Fruit fly (Drosophila melanogaster) whole organism, adult: Measurements from ENCODE around the gene CG5194.

Source experiments
- CG11617 ChIP-seq: fragments of 200-800 bp; sonication (Bioruptor generic); optimal IDR thresholded peaks from 2 replicates; lab custom pipeline; 2017; ENCODE audit warnings: mild to moderate bottlenecking, missing biosample characterization, missing genetic modification reagents, missing genetic modification characterization
- CG12768 ChIP-seq: fragments of 200-800 bp; sonication (Bioruptor generic); optimal IDR thresholded peaks from 2 replicates; lab custom pipeline; 2017; ENCODE audit warnings: missing biosample characterization, missing genetic modification characterization, mild to moderate bottlenecking, moderate library complexity, missing genetic modification reagents
- CG14711 ChIP-seq: fragments of 200-800 bp; sonication (Bioruptor generic); optimal IDR thresholded peaks from 2 replicates; lab custom pipeline; 2018; ENCODE audit warnings: missing biosample characterization, mild to moderate bottlenecking, missing genetic modification characterization, moderate library complexity
- CG1620 ChIP-seq: fragments of 200-800 bp; sonication (Bioruptor generic); optimal IDR thresholded peaks from 2 replicates; lab custom pipeline; 2016; ENCODE audit warnings: missing biosample characterization, missing genetic modification characterization
- CG33017 ChIP-seq: fragments of 200-800 bp; sonication (Bioruptor generic); optimal IDR thresholded peaks from 2 replicates; lab custom pipeline; 2018; ENCODE audit warnings: missing biosample characterization, mild to moderate bottlenecking, missing genetic modification characterization, moderate library complexity
- CG5204 ChIP-seq: fragments of 200-800 bp; sonication (Bioruptor generic); optimal IDR thresholded peaks from 2 replicates; lab custom pipeline; 2016; ENCODE audit warnings: missing biosample characterization, missing genetic modification characterization
- CG7045 ChIP-seq: fragments of 200-800 bp; sonication (Bioruptor generic); optimal IDR thresholded peaks from 2 replicates; lab custom pipeline; 2017; ENCODE audit warnings: missing biosample characterization, mild to moderate bottlenecking, missing genetic modification characterization
- CG7101 ChIP-seq: fragments of 200-800 bp; sonication (Bioruptor generic); optimal IDR thresholded peaks from 2 replicates; lab custom pipeline; 2018; ENCODE audit warnings: missing biosample characterization, mild to moderate bottlenecking, missing genetic modification characterization, moderate library complexity
- Clk ChIP-seq: fragments of 200-800 bp; sonication (Bioruptor generic); optimal IDR thresholded peaks from 2 replicates; lab custom pipeline; 2017; ENCODE audit warnings: missing biosample characterization, missing genetic modification characterization
- Crg-1 ChIP-seq: fragments of 200-800 bp; sonication (Bioruptor generic); optimal IDR thresholded peaks from 2 replicates; lab custom pipeline; 2016; ENCODE audit warnings: missing biosample characterization, missing genetic modification characterization
- Hr96 ChIP-seq: fragments of 200-800 bp; sonication (Bioruptor generic); optimal IDR thresholded peaks from 2 replicates; lab custom pipeline; 2016; ENCODE audit warnings: missing biosample characterization, missing genetic modification characterization
- Mnt ChIP-seq: fragments of 200-800 bp; sonication (Bioruptor generic); optimal IDR thresholded peaks from 2 replicates; lab custom pipeline; 2016; ENCODE audit warnings: missing biosample characterization, mild to moderate bottlenecking, missing genetic modification characterization
- bab1 ChIP-seq: fragments of 200-800 bp; sonication (Bioruptor generic); optimal IDR thresholded peaks from 3 replicates; lab custom pipeline; 2019; ENCODE audit warnings: missing biosample characterization, mild to moderate bottlenecking, missing genetic modification characterization, moderate library complexity
- cic ChIP-seq: fragments of 200-800 bp; sonication (Bioruptor generic); optimal IDR thresholded peaks from 2 replicates; lab custom pipeline; 2017; ENCODE audit warnings: missing biosample characterization, mild to moderate bottlenecking, missing genetic modification characterization, moderate library complexity
- cnc ChIP-seq, 2 experiments: fragments of >200 bp; optimal IDR thresholded peaks; 2 replicates each; lab custom pipeline; 2017
- kay ChIP-seq: fragments of 200-800 bp; sonication (Bioruptor generic); peaks from one replicate; lab custom pipeline; 2016; ENCODE audit warnings: missing biosample characterization, missing genetic modification characterization, borderline replicate concordance
- ovo ChIP-seq: fragments of 200-800 bp; sonication (Bioruptor generic); optimal IDR thresholded peaks from 2 replicates; lab custom pipeline; 2016; ENCODE audit warnings: missing biosample characterization, missing genetic modification characterization
- pad ChIP-seq: fragments of 200-800 bp; sonication (Bioruptor generic); optimal IDR thresholded peaks from 3 replicates; lab custom pipeline; 2017; ENCODE audit warnings: missing biosample characterization, missing genetic modification characterization, mild to moderate bottlenecking, moderate library complexity, missing genetic modification reagents
- tj ChIP-seq: fragments of 200-800 bp; sonication (Bioruptor generic); optimal IDR thresholded peaks from 3 replicates; lab custom pipeline; 2017; ENCODE audit warnings: missing biosample characterization, mild to moderate bottlenecking, missing genetic modification characterization, moderate library complexity
- toe ChIP-seq: fragments of 200-800 bp; sonication (Bioruptor generic); optimal IDR thresholded peaks from 2 replicates; lab custom pipeline; 2016; ENCODE audit warnings: missing biosample characterization, missing genetic modification characterization

The CG5194 gene

dm6 chr3L:9033537-9033936 is 23.9 kb upstream of the CG5194 start:
- TF ChIP-seq Hr96, result no peak
- TF ChIP-seq CG14711 (tag; lab: Kevin White, UChicago), result no peak
- TF ChIP-seq tj (GFP tag; lab: Kevin White, UChicago), result no peak
- no peak for TF ChIP-seq CG7045 (GFP tag; lab: Kevin White, UChicago)
- no peak for TF ChIP-seq Clk
- TF ChIP-seq kay (GFP tag; lab: Kevin White, UChicago), result no peak
- TF ChIP-seq CG11617 (GFP tag; lab: Kevin White, UChicago), result no peak
- no peak for TF ChIP-seq toe (GFP tag; lab: Kevin White, UChicago)
- no peak for TF ChIP-seq CG5204 (GFP tag; lab: Kevin White, UChicago)
- TF ChIP-seq pad, result no peak
- no peak for TF ChIP-seq ovo (GFP tag; lab: Kevin White, UChicago)
- no peak for TF ChIP-seq Mnt
- no peak for TF ChIP-seq CG33017 (tag; lab: Kevin White, UChicago)
- no peak for TF ChIP-seq CG12768
- TF ChIP-seq CG7101 (tag; lab: Kevin White, UChicago), result no peak
- TF ChIP-seq cnc (optimal IDR thresholded peaks at IDR 0.05; lab: Kevin White, UChicago), result no peak
- no peak for TF ChIP-seq CG1620 (GFP tag; lab: Kevin White, UChicago)
- TF ChIP-seq cic (GFP tag; lab: Kevin White, UChicago), result no peak
- TF ChIP-seq Crg-1 (GFP tag; lab: Kevin White, UChicago), result no peak
- TF ChIP-seq bab1 (GFP tag; lab: Kevin White, UChicago), result no peak

- TF ChIP-seq toe (GFP tag; lab: Kevin White, UChicago) (no peak), CG7045 (GFP tag; lab: Kevin White, UChicago) (no peak), Clk (no peak), CG14711 (tag; lab: Kevin White, UChicago) (no peak), cnc (optimal IDR thresholded peaks at IDR 0.05; lab: Kevin White, UChicago) (no peak), CG1620 (GFP tag; lab: Kevin White, UChicago) (no peak), bab1 (GFP tag; lab: Kevin White, UChicago) (no peak), Mnt (no peak), CG5204 (GFP tag; lab: Kevin White, UChicago) (no peak), CG11617 (GFP tag; lab: Kevin White, UChicago) (no peak), cic (GFP tag; lab: Kevin White, UChicago) (no peak), CG7101 (tag; lab: Kevin White, UChicago) (no peak), Crg-1 (GFP tag; lab: Kevin White, UChicago) (no peak), CG12768 (no peak), kay (GFP tag; lab: Kevin White, UChicago) (no peak)
These were observed 23.2 kb upstream of the CG5194 start for dm6 chr3L:9032871-9033270.

dm6 chr3L:9029183-9029789 is 19.6 kb upstream of the CG5194 start:
- TF ChIP-seq Hr96 (no peak), bab1 (GFP tag; lab: Kevin White, UChicago) (no peak), CG12768 (no peak)

dm6 chr3L:9028057-9028456 is 18.4 kb upstream of the CG5194 start:
- no peak for TF ChIP-seq CG1620 (GFP tag; lab: Kevin White, UChicago)
- TF ChIP-seq Crg-1 (GFP tag; lab: Kevin White, UChicago), result no peak
- TF ChIP-seq tj (GFP tag; lab: Kevin White, UChicago), result no peak
- TF ChIP-seq Mnt, result no peak
- no peak for TF ChIP-seq CG14711 (tag; lab: Kevin White, UChicago)
- no peak for TF ChIP-seq cic (GFP tag; lab: Kevin White, UChicago)
- TF ChIP-seq CG33017 (tag; lab: Kevin White, UChicago), result no peak
- no peak for TF ChIP-seq Hr96
- no peak for TF ChIP-seq kay (GFP tag; lab: Kevin White, UChicago)
- no peak for TF ChIP-seq ovo (GFP tag; lab: Kevin White, UChicago)
- no peak for TF ChIP-seq CG11617 (GFP tag; lab: Kevin White, UChicago)
- no peak for TF ChIP-seq cnc (optimal IDR thresholded peaks at IDR 0.05; lab: Kevin White, UChicago)
- no peak for TF ChIP-seq Clk
- TF ChIP-seq CG7045 (GFP tag; lab: Kevin White, UChicago), result no peak

dm6 chr3L:9027122-9027696 is 17.6 kb upstream of the CG5194 start:
- TF ChIP-seq cic (GFP tag; lab: Kevin White, UChicago), result no peak
- no peak for TF ChIP-seq tj (GFP tag; lab: Kevin White, UChicago)
- TF ChIP-seq Crg-1 (GFP tag; lab: Kevin White, UChicago), result no peak
- no peak for TF ChIP-seq ovo (GFP tag; lab: Kevin White, UChicago)
- no peak for TF ChIP-seq kay (GFP tag; lab: Kevin White, UChicago)
- no peak for TF ChIP-seq CG11617 (GFP tag; lab: Kevin White, UChicago)
- no peak for TF ChIP-seq Hr96
- TF ChIP-seq pad, result no peak
- no peak for TF ChIP-seq CG12768
- TF ChIP-seq CG7045 (GFP tag; lab: Kevin White, UChicago), result no peak
- no peak for TF ChIP-seq CG14711 (tag; lab: Kevin White, UChicago)
- no peak for TF ChIP-seq CG33017 (tag; lab: Kevin White, UChicago)
- TF ChIP-seq CG1620 (GFP tag; lab: Kevin White, UChicago), result no peak
- TF ChIP-seq bab1 (GFP tag; lab: Kevin White, UChicago), result no peak
- TF ChIP-seq cnc (optimal IDR thresholded peaks at IDR 0.05; lab: Kevin White, UChicago), result no peak
- no peak for TF ChIP-seq CG7101 (tag; lab: Kevin White, UChicago)
- no peak for TF ChIP-seq Mnt
- TF ChIP-seq CG5204 (GFP tag; lab: Kevin White, UChicago), result no peak
- TF ChIP-seq toe (GFP tag; lab: Kevin White, UChicago), result no peak

- no peak for TF ChIP-seq ovo (GFP tag; lab: Kevin White, UChicago)
- no peak for TF ChIP-seq CG1620 (GFP tag; lab: Kevin White, UChicago)
- TF ChIP-seq tj (GFP tag; lab: Kevin White, UChicago), result no peak
These were observed 16.9 kb upstream of the CG5194 start for dm6 chr3L:9026568-9026967.
